Fruit fly (Drosophila melanogaster) whole organism, embryonic: Measurements from ENCODE around the gene CG6749.

Experiments
- Atf-2 ChIP-seq: fragments of 200-800 bp; sonication (Bioruptor generic); optimal IDR thresholded peaks from 2 replicates; lab custom pipeline; 2016; ENCODE audit warnings: missing biosample characterization, missing genetic modification characterization
- CG1024 ChIP-seq: fragments of 200-800 bp; sonication (Bioruptor generic); IDR thresholded peaks from 2 replicates; pipeline ENCODE4 v1.3.6; 2022; ENCODE audit warnings: missing biosample characterization, missing genetic modification characterization
- CG10431 ChIP-seq: fragments of 200-800 bp; sonication (Bioruptor generic); optimal IDR thresholded peaks from 3 replicates; lab custom pipeline; 2018; ENCODE audit warnings: missing biosample characterization, mild to moderate bottlenecking, missing genetic modification characterization
- CG11695 ChIP-seq: fragments of 200-800 bp; sonication (Bioruptor generic); IDR thresholded peaks from 3 replicates; pipeline ENCODE4 v1.3.6; 2022; ENCODE audit warnings: missing biosample characterization, missing genetic modification characterization
- CG12744 ChIP-seq: fragments of 200-800 bp; sonication (Bioruptor generic); optimal IDR thresholded peaks from 2 replicates; lab custom pipeline; 2016; ENCODE audit warnings: missing biosample characterization, missing genetic modification characterization
- CG12769 ChIP-seq: fragments of 200-800 bp; sonication (Bioruptor generic); optimal IDR thresholded peaks from 2 replicates; lab custom pipeline; 2019; ENCODE audit warnings: missing biosample characterization, mild to moderate bottlenecking, missing genetic modification characterization, moderate library complexity
- CG13424 ChIP-seq: fragments of 200-800 bp; sonication (Bioruptor generic); optimal IDR thresholded peaks from 2 replicates; lab custom pipeline; 2019; ENCODE audit warnings: missing biosample characterization, mild to moderate bottlenecking, missing genetic modification characterization, moderate library complexity
- CG1529 ChIP-seq: fragments of 200-800 bp; sonication (Bioruptor generic); optimal IDR thresholded peaks from 3 replicates; lab custom pipeline; 2018; ENCODE audit warnings: missing biosample characterization, missing genetic modification characterization
- CG15514 ChIP-seq: fragments of 200-800 bp; sonication (Bioruptor generic); optimal IDR thresholded peaks from 3 replicates; lab custom pipeline; 2017; ENCODE audit warnings: missing biosample characterization, missing genetic modification characterization, mild to moderate bottlenecking, moderate library complexity, missing genetic modification reagents
- CG16863 ChIP-seq: fragments of 200-800 bp; sonication (Bioruptor generic); optimal IDR thresholded peaks from 3 replicates; lab custom pipeline; 2016; ENCODE audit warnings: missing biosample characterization, missing genetic modification characterization
- CG17802 ChIP-seq: fragments of 200-800 bp; sonication (Bioruptor generic); optimal IDR thresholded peaks from 2 replicates; lab custom pipeline; 2018; ENCODE audit warnings: missing biosample characterization, mild to moderate bottlenecking, missing genetic modification characterization, moderate library complexity
- CG18011 ChIP-seq: fragments of 200-800 bp; sonication (Bioruptor generic); optimal IDR thresholded peaks from 2 replicates; lab custom pipeline; 2017; ENCODE audit warnings: missing biosample characterization, missing genetic modification characterization, mild to moderate bottlenecking, moderate library complexity, missing genotype
- CG2116 ChIP-seq: fragments of 200-800 bp; sonication (Bioruptor generic); optimal IDR thresholded peaks from 3 replicates; lab custom pipeline; 2018; ENCODE audit warnings: missing biosample characterization, mild to moderate bottlenecking, missing genetic modification characterization
- CG2129 ChIP-seq: fragments of 200-800 bp; sonication (Bioruptor generic); IDR thresholded peaks from 2 replicates; pipeline ENCODE4 v1.3.6; 2022; ENCODE audit warnings: missing biosample characterization, missing genetic modification characterization; ENCODE audit not compliant: partially characterized antibody
- CG31441 ChIP-seq: fragments of 200-800 bp; sonication (Bioruptor generic); IDR thresholded peaks from 2 replicates; pipeline ENCODE4 v1.3.6; 2022; ENCODE audit warnings: missing biosample characterization, missing genetic modification characterization
- CG32532 ChIP-seq: fragments of 200-800 bp; sonication (Bioruptor generic); IDR thresholded peaks from 2 replicates; pipeline ENCODE4 v1.3.6; 2022; ENCODE audit warnings: missing biosample characterization, missing genetic modification characterization
- CG34224 ChIP-seq: fragments of 200-800 bp; sonication (Bioruptor generic); IDR thresholded peaks from 3 replicates; pipeline ENCODE4 v1.3.6; 2022; ENCODE audit warnings: missing biosample characterization, missing genetic modification characterization; ENCODE audit not compliant: partially characterized antibody
- CG34422 ChIP-seq: fragments of 200-800 bp; sonication (Bioruptor generic); IDR thresholded peaks from 3 replicates; pipeline ENCODE4 v1.3.6; 2022; ENCODE audit warnings: missing biosample characterization, missing genetic modification characterization
- CG4707 ChIP-seq: fragments of 200-800 bp; sonication (Bioruptor generic); optimal IDR thresholded peaks from 2 replicates; lab custom pipeline; 2018; ENCODE audit warnings: missing biosample characterization, mild to moderate bottlenecking, missing genetic modification characterization, moderate library complexity
- CG4730 ChIP-seq: fragments of 200-800 bp; sonication (Bioruptor generic); IDR thresholded peaks from 2 replicates; pipeline ENCODE4 v1.3.6; 2022; ENCODE audit warnings: missing biosample characterization, missing genetic modification characterization
- CG5953 ChIP-seq: fragments of 200-800 bp; sonication (Bioruptor generic); IDR thresholded peaks from 2 replicates; pipeline ENCODE4 v1.3.6; 2022; ENCODE audit warnings: missing biosample characterization, missing genetic modification characterization
- CG7271 ChIP-seq: fragments of 200-800 bp; sonication (Bioruptor generic); optimal IDR thresholded peaks from 2 replicates; lab custom pipeline; 2018; ENCODE audit warnings: missing biosample characterization, mild to moderate bottlenecking, missing genetic modification characterization, moderate library complexity
- CG7745 ChIP-seq: fragments of 200-800 bp; sonication (Bioruptor generic); optimal IDR thresholded peaks from 2 replicates; lab custom pipeline; 2018; ENCODE audit warnings: missing biosample characterization, mild to moderate bottlenecking, missing genetic modification characterization, moderate library complexity
- CG8089 ChIP-seq: fragments of 200-800 bp; sonication (Bioruptor generic); optimal IDR thresholded peaks from 3 replicates; lab custom pipeline; 2016; ENCODE audit warnings: missing biosample characterization, missing genetic modification characterization
- CG9437 ChIP-seq: fragments of 200-800 bp; sonication (Bioruptor generic); optimal IDR thresholded peaks from 2 replicates; lab custom pipeline; 2018; ENCODE audit warnings: missing biosample characterization, mild to moderate bottlenecking, missing genetic modification characterization
- CG9932 ChIP-seq: fragments of 200-800 bp; sonication (Bioruptor generic); IDR thresholded peaks from 2 replicates; pipeline ENCODE4 v1.3.6; 2022; ENCODE audit warnings: missing biosample characterization, missing genetic modification characterization
- Dbx ChIP-seq: fragments of 200-800 bp; sonication (Bioruptor generic); IDR thresholded peaks from 3 replicates; pipeline ENCODE4 v1.3.6; 2022; ENCODE audit warnings: missing biosample characterization, missing genetic modification characterization
- Deaf1 ChIP-seq: fragments of 200-800 bp; optimal IDR thresholded peaks from 3 replicates; lab custom pipeline; 2019; ENCODE audit warnings: missing biosample characterization, mild to moderate bottlenecking, missing genetic modification characterization, moderate library complexity
- Hr39 ChIP-seq: fragments of >200 bp; optimal IDR thresholded peaks from 2 replicates; lab custom pipeline; 2017
- Med ChIP-seq: fragments of 200-800 bp; sonication (Bioruptor generic); peaks from one replicate; lab custom pipeline; 2016; ENCODE audit warnings: missing biosample characterization, missing genetic modification characterization, mild to moderate bottlenecking, inconsistent platforms, moderate library complexity
- Mrtf ChIP-seq: fragments of 200-800 bp; sonication (Bioruptor generic); IDR thresholded peaks from 3 replicates; pipeline ENCODE4 v1.3.6; 2022; ENCODE audit warnings: missing biosample characterization, missing genetic modification characterization
- Sox100B ChIP-seq: fragments of 200-800 bp; sonication (Bioruptor generic); optimal IDR thresholded peaks from 3 replicates; lab custom pipeline; 2018; ENCODE audit warnings: missing biosample characterization, mild to moderate bottlenecking, missing genetic modification characterization
- Xrp1 ChIP-seq: fragments of 200-800 bp; sonication (Bioruptor generic); IDR thresholded peaks from 2 replicates; pipeline ENCODE4 v1.3.6; 2022; ENCODE audit warnings: missing biosample characterization, missing genetic modification characterization
- eve ChIP-seq, 2 experiments: fragments of >200 bp; optimal IDR thresholded peaks; 2 replicates each; lab custom pipeline; 2017; ENCODE audit warnings: missing biosample characterization in 2 of 2, missing genetic modification characterization in 2 of 2
- eyg ChIP-seq: fragments of 200-800 bp; sonication (Bioruptor generic); optimal IDR thresholded peaks from 3 replicates; lab custom pipeline; 2016; ENCODE audit warnings: missing biosample characterization, missing genetic modification characterization
- gce ChIP-seq: fragments of 200-800 bp; sonication (Bioruptor generic); IDR thresholded peaks from 3 replicates; pipeline ENCODE4 v1.3.6; 2022; ENCODE audit warnings: missing biosample characterization, missing genetic modification characterization
- hb ChIP-seq: fragments of 200-800 bp; sonication (Bioruptor generic); IDR thresholded peaks from 3 replicates; pipeline ENCODE4 v1.3.6; 2022; ENCODE audit warnings: missing biosample characterization, missing genetic modification characterization; ENCODE audit not compliant: partially characterized antibody
- lola ChIP-seq, 3 experiments: fragments of >200 bp in 2 of 3; fragments of 200-800 bp in 1 of 3; sonication (Bioruptor generic) in 1 of 3; optimal IDR thresholded peaks; 2 replicates each; lab custom pipeline; 2017 to 2019; ENCODE audit warnings: missing biosample characterization in 3 of 3, missing genetic modification characterization in 3 of 3, mild to moderate bottlenecking in 1 of 3, moderate library complexity in 1 of 3
- luna ChIP-seq: fragments of 200-800 bp; sonication (Bioruptor generic); optimal IDR thresholded peaks from 2 replicates; lab custom pipeline; 2016; ENCODE audit warnings: missing biosample characterization, missing genetic modification characterization
- maf-S ChIP-seq: fragments of 200-800 bp; sonication (Bioruptor generic); optimal IDR thresholded peaks from 2 replicates; lab custom pipeline; 2016; ENCODE audit warnings: missing biosample characterization, missing genetic modification characterization
- peb ChIP-seq: fragments of 200-800 bp; sonication (Bioruptor generic); IDR thresholded peaks from 2 replicates; pipeline ENCODE4 v1.3.6; 2022; ENCODE audit warnings: missing biosample characterization, missing genetic modification characterization
- pho ChIP-seq: fragments of 200-800 bp; sonication (Bioruptor generic); optimal IDR thresholded peaks from 2 replicates; lab custom pipeline; 2016; ENCODE audit warnings: missing biosample characterization, missing genetic modification characterization
- rib ChIP-seq: fragments of 200-800 bp; sonication (Bioruptor generic); IDR thresholded peaks from 2 replicates; pipeline ENCODE4 v1.3.6; 2022; ENCODE audit warnings: missing biosample characterization, missing genetic modification characterization
- run ChIP-seq: fragments of 200-800 bp; sonication (Bioruptor generic); optimal IDR thresholded peaks from 3 replicates; lab custom pipeline; 2018; ENCODE audit warnings: missing biosample characterization, mild to moderate bottlenecking, missing genetic modification characterization
- sens-2 ChIP-seq: fragments of 200-800 bp; sonication (Bioruptor generic); IDR thresholded peaks from 2 replicates; pipeline ENCODE4 v1.3.6; 2022; ENCODE audit warnings: missing biosample characterization, missing genetic modification characterization
- sim ChIP-seq: fragments of 200-800 bp; sonication (Bioruptor generic); IDR thresholded peaks from 2 replicates; pipeline ENCODE4 v1.3.6; 2022; ENCODE audit warnings: missing biosample characterization, missing genetic modification characterization
- sima ChIP-seq: fragments of 200-800 bp; sonication (Bioruptor generic); optimal IDR thresholded peaks from 2 replicates; lab custom pipeline; 2016; ENCODE audit warnings: missing biosample characterization, missing genetic modification characterization
- twi ChIP-seq: fragments of 200-800 bp; optimal IDR thresholded peaks from 2 replicates; lab custom pipeline; 2019; ENCODE audit warnings: missing biosample characterization, mild to moderate bottlenecking, missing genetic modification characterization, moderate library complexity
- unpg ChIP-seq: fragments of 200-800 bp; sonication (Bioruptor generic); optimal IDR thresholded peaks from 3 replicates; lab custom pipeline; 2018; ENCODE audit warnings: missing biosample characterization, mild to moderate bottlenecking, missing genetic modification characterization, moderate library complexity

Gene CG6749

dm6 chr3L:9764307-9764706 lies 30.7 kb upstream of the CG6749 start (continued):
- 0 out of 2 replicates have a peak, but pooled peaks have one; percentile 24 for TF ChIP-seq CG31441 (GFP tag; lab: Robert Waterston, UW)
- TF ChIP-seq unpg (GFP tag; lab: Kevin White, UChicago) = peak; percentile 7
- no peak for TF ChIP-seq twi (tag; lab: Kevin White, UChicago)
- TF ChIP-seq CG9932 = peak; percentile 33; the same call in 1 of the 2 replicates
- no peak for TF ChIP-seq CG8089
- TF ChIP-seq Med = peak; percentile 42

- no peak for TF ChIP-seq CG2129
- TF ChIP-seq Xrp1 = no peak
- TF ChIP-seq CG16863 (GFP tag; lab: Kevin White, UChicago) = no peak
- TF ChIP-seq CG12744 (GFP tag; lab: Kevin White, UChicago) = no peak
- no peak for TF ChIP-seq luna (GFP tag; lab: Kevin White, UChicago)
- no peak for TF ChIP-seq sim (GFP tag; lab: Robert Waterston, UW)
- peak; percentile 40 for TF ChIP-seq CG12769
- TF ChIP-seq Deaf1 = peak; percentile 84
- TF ChIP-seq CG4730 (GFP tag; lab: Robert Waterston, UW) = no peak
- no peak for TF ChIP-seq unpg (GFP tag; lab: Kevin White, UChicago)
- no peak for TF ChIP-seq CG34422 (GFP tag; lab: Robert Waterston, UW)
- no peak for TF ChIP-seq CG7745 (tag; lab: Kevin White, UChicago)
- no peak for TF ChIP-seq CG9932
- no peak for TF ChIP-seq CG4707 (GFP tag; lab: Kevin White, UChicago)
- no peak for TF ChIP-seq gce (GFP tag; lab: Robert Waterston, UW)
- no peak for TF ChIP-seq CG5953
- no peak for TF ChIP-seq CG1024 (GFP tag; lab: Robert Waterston, UW)
- peak; percentile 1 for TF ChIP-seq pho
- no peak for TF ChIP-seq CG13424 (tag; lab: Kevin White, UChicago)
- TF ChIP-seq CG15514 (GFP tag; lab: Kevin White, UChicago) = no peak
- TF ChIP-seq CG32532 (GFP tag; lab: Robert Waterston, UW) = 0 out of 2 replicates have a peak, but pooled peaks have one; percentile 14
- no peak for TF ChIP-seq sens-2 (GFP tag; lab: Robert Waterston, UW)
- no peak for TF ChIP-seq Sox100B (GFP tag; lab: Kevin White, UChicago)
- no peak for TF ChIP-seq eve (GFP tag; optimal IDR thresholded peaks at IDR 0.05; lab: Kevin White, UChicago)
- peak; percentile 24; the same call in 1 of the 3 replicates for TF ChIP-seq CG34224
- no peak for TF ChIP-seq peb (GFP tag; lab: Robert Waterston, UW)
- no peak for TF ChIP-seq CG2116 (GFP tag; lab: Kevin White, UChicago)
- no peak for TF ChIP-seq CG7271 (tag; lab: Kevin White, UChicago)
- TF ChIP-seq Atf-2 (GFP tag; lab: Kevin White, UChicago) = no peak
- TF ChIP-seq lola (GFP tag; optimal IDR thresholded peaks at IDR 0.05; lab: Kevin White, UChicago) = no peak
- no peak for TF ChIP-seq CG1529 (GFP tag; lab: Kevin White, UChicago)
- peak; percentile 72 for TF ChIP-seq CG9437 (GFP tag; lab: Kevin White, UChicago)
- TF ChIP-seq CG10431 (GFP tag; lab: Kevin White, UChicago) = no peak
- TF ChIP-seq Mrtf (GFP tag; lab: Robert Waterston, UW) = no peak
- TF ChIP-seq CG18011 (GFP tag; lab: Kevin White, UChicago) = no peak
- TF ChIP-seq sima (GFP tag; lab: Kevin White, UChicago) = no peak
- no peak for TF ChIP-seq Hr39 (lab: Kevin White, UChicago)
- TF ChIP-seq Dbx (GFP tag; lab: Robert Waterston, UW) = 0 out of 3 replicates have a peak, but pooled peaks have one; percentile 14
- no peak for TF ChIP-seq hb (GFP tag; lab: Robert Waterston, UW)
- TF ChIP-seq maf-S = no peak
- peak; percentile 51; the same call in 1 of the 2 replicates for TF ChIP-seq rib (GFP tag; lab: Robert Waterston, UW)
- TF ChIP-seq CG17802 (tag; lab: Kevin White, UChicago) = no peak
- TF ChIP-seq eyg (GFP tag; lab: Kevin White, UChicago) = no peak
- no peak for TF ChIP-seq CG11695 (GFP tag; lab: Robert Waterston, UW)
- no peak for TF ChIP-seq run (tag; lab: Kevin White, UChicago)
These were observed 29.8 kb upstream of the CG6749 start, which contains the start of gene Ae2 for dm6 chr3L:9763389-9763917. Gene Ae2 (plus strand): TSS chr3L:9763544.
